Worm (Caenorhabditis elegans) whole organism, mixed stage, embryonic: Measurements from ENCODE around the gene nhr-41.

Experiments
- M03D4.4 ChIP-seq: sonication (generic microtip); optimal IDR thresholded peaks from 2 replicates; lab custom pipeline; 2017; ENCODE audit warnings: mild to moderate bottlenecking, missing genetic modification characterization, missing compliant biosample characterization
- blmp-1 ChIP-seq: fragments of 150-350 bp; optimal IDR thresholded peaks from 2 replicates; lab custom pipeline; 2014; ENCODE audit warnings: missing biosample characterization, missing genetic modification characterization
- ceh-83 ChIP-seq: fragments of 200-800 bp; sonication (Bioruptor generic); optimal IDR thresholded peaks from 2 replicates; lab custom pipeline; 2018; ENCODE audit warnings: mild to moderate bottlenecking, missing genetic modification characterization, missing compliant biosample characterization
- ces-1 ChIP-seq: fragments of 150-350 bp; optimal IDR thresholded peaks from 2 replicates; lab custom pipeline; 2014; ENCODE audit warnings: missing biosample characterization, missing genetic modification reagents, missing genetic modification characterization
- elt-1 ChIP-seq: sonication (generic microtip); optimal IDR thresholded peaks from 2 replicates; lab custom pipeline; 2017; ENCODE audit warnings: missing genetic modification characterization, mild to moderate bottlenecking, missing compliant biosample characterization, antibody characterized with exemption, moderate library complexity, borderline replicate concordance; ENCODE audit not compliant: insufficient read depth
- mab-5 ChIP-seq: fragments of 150-350 bp; optimal IDR thresholded peaks from 2 replicates; lab custom pipeline; 2014; ENCODE audit warnings: missing biosample characterization, missing genetic modification characterization
- mep-1 ChIP-seq: fragments of 150-350 bp; optimal IDR thresholded peaks from 2 replicates; lab custom pipeline; 2017; ENCODE audit warnings: missing biosample characterization, missing genetic modification reagents, missing genetic modification characterization, inconsistent platforms
- nhr-12 ChIP-seq: fragments of 150-350 bp; optimal IDR thresholded peaks from 2 replicates; lab custom pipeline; 2014; ENCODE audit warnings: missing biosample characterization, missing genetic modification characterization
- nhr-237 ChIP-seq: fragments of 150-350 bp; optimal IDR thresholded peaks from 2 replicates; lab custom pipeline; 2014; ENCODE audit warnings: missing biosample characterization, missing genetic modification characterization
- nhr-76 ChIP-seq: sonication (generic microtip); optimal IDR thresholded peaks from 2 replicates; lab custom pipeline; 2017; ENCODE audit warnings: missing biosample characterization, missing genetic modification characterization
- pha-4 ChIP-seq: fragments of 150-350 bp; optimal IDR thresholded peaks from 2 replicates; lab custom pipeline; 2018; ENCODE audit warnings: missing biosample characterization, missing genetic modification reagents, missing genetic modification characterization
- snpc-4 ChIP-seq: fragments of 150-350 bp; optimal IDR thresholded peaks from 2 replicates; lab custom pipeline; 2014; ENCODE audit warnings: missing biosample characterization, missing genetic modification characterization
- unc-39 ChIP-seq: fragments of 150-350 bp; optimal IDR thresholded peaks from 2 replicates; lab custom pipeline; 2014; ENCODE audit warnings: missing biosample characterization, missing genetic modification characterization
- ztf-11 ChIP-seq: fragments of 150-350 bp; optimal IDR thresholded peaks from 2 replicates; lab custom pipeline; 2014; ENCODE audit warnings: missing biosample characterization, missing genetic modification characterization

- no peak for TF ChIP-seq unc-39 (tag; lab: Kevin White, UChicago)
- no peak for TF ChIP-seq nhr-12 (tag; lab: Kevin White, UChicago)
- no peak for TF ChIP-seq elt-1 (tag; lab: Kevin White, UChicago)
- no peak for TF ChIP-seq pha-4 (tag; lab: Kevin White, UChicago)
- TF ChIP-seq nhr-237 (tag; lab: Kevin White, UChicago), result no peak
- no peak for TF ChIP-seq mep-1 (tag; lab: Kevin White, UChicago)
- TF ChIP-seq M03D4.4 (tag; lab: Kevin White, UChicago), result no peak
- no peak for TF ChIP-seq ztf-11
- no peak for TF ChIP-seq snpc-4
- no peak for TF ChIP-seq mab-5
- TF ChIP-seq ceh-83 (GFP tag; lab: Kevin White, UChicago), result no peak
- TF ChIP-seq ces-1, result no peak
- no peak for TF ChIP-seq blmp-1 (tag; lab: Kevin White, UChicago)
- no peak for TF ChIP-seq nhr-76
Observed at ce11 chrIV:1420603-1421002, 34.6 kb downstream of the nhr-41 start, which contains the start of gene jtr-1.
